Worm (Caenorhabditis elegans) whole organism, L3 larva: ENCODE results near the gene H04M03.12.

Experiments
- ama-1 ChIP-seq: fragments of 150-350 bp; optimal IDR thresholded peaks from 2 replicates; lab custom pipeline; 2018
- unc-62 ChIP-seq: fragments of 150-350 bp; sonication (generic microtip); optimal IDR thresholded peaks from 4 replicates; lab custom pipeline; 2014; ENCODE audit warnings: missing biosample characterization, missing genetic modification reagents, missing genetic modification characterization

- TF ChIP-seq unc-62 (no peak), ama-1 (lab: Kevin White, UChicago) (no peak)
These were observed 36.0 kb upstream of the H04M03.12 start, which contains the start of gene mcu-1 for ce11 chrIV:5939122-5939521.
